Fruit fly (Drosophila melanogaster) whole organism: Measurements from ENCODE around the gene mtd.

Source experiments
- CG8478 ChIP-seq: fragments of >200 bp; optimal IDR thresholded peaks from 2 replicates; lab custom pipeline; 2018; ENCODE audit warnings: inconsistent platforms
- Dll ChIP-seq: fragments of >200 bp; optimal IDR thresholded peaks from 2 replicates; lab custom pipeline; 2017
- EcR ChIP-seq, 2 experiments: fragments of >200 bp; optimal IDR thresholded peaks; 2 replicates each; lab custom pipeline; 2017; ENCODE audit warnings: missing biosample characterization in 2 of 2, missing genetic modification characterization in 2 of 2, missing genetic modification reagents in 2 of 2
- pan ChIP-seq: fragments of >200 bp; optimal IDR thresholded peaks from 2 replicates; lab custom pipeline; 2017
- psq ChIP-seq: fragments of >200 bp; optimal IDR thresholded peaks from 2 replicates; lab custom pipeline; 2017
- usp ChIP-seq: fragments of >200 bp; optimal IDR thresholded peaks from 2 replicates; lab custom pipeline; 2017; ENCODE audit warnings: missing biosample characterization, missing genetic modification characterization, mixed read lengths

The mtd gene

DNA sequence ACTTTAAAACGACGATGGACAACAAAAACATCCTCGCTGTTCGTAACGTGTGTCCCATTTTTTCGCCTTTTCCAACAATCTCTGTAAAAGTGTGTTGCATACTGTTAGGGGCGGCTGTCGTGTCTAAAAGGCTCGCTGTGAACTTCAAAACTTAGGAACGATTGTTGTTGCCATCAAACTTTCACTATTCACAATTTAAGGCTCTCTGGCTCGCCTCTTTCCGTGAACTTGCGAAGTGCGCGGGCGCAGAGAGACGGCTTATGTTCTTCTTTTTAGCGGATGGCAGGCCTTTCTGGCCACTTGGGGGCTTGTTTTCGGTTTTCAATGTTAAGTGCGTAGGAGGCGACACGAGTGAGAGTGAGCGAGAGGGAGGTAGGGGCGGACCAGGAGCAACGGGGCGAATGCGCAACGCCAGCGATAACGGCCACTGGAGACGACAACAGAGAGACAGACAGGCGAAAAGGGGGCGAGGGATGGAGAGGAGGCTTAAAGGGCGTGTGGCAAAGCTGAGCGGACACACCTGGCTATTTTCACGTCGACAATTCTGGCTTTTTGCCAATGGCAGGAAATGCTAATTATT lies at the start of gene mtd:
Gene mtd (minus strand): TSS at position 51 of the 580 bp plus-strand sequence.
- no peak for TF ChIP-seq CG8478 (lab: Kevin White, UChicago)
- TF ChIP-seq Dll (lab: Kevin White, UChicago), result no peak
- no peak for TF ChIP-seq usp (GFP tag; lab: Kevin White, UChicago)
- TF ChIP-seq pan (lab: Kevin White, UChicago), result no peak
- TF ChIP-seq EcR (GFP tag; optimal IDR thresholded peaks at IDR 0.05; lab: Kevin White, UChicago), result no peak
- TF ChIP-seq psq (lab: Kevin White, UChicago), result no peak

DNA sequence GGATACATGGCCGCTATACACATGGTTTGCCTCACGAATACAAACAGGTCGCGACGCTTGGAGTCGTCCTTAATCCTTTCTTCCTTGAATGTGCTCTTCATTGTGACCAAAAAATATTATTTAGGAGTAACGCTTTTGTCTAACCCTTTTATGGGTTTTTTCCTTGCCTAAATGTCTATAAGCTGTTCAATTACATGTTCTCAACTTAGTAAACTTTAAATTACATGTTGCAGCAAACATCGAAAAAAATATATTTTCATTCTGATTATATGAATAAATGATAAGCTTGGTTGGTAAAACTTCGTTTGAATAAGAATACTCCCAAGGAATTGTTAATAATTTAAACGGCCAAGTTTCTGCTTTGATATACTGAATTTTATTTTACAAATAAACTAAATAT lies 48.9 kb upstream of the mtd start, which contains the start of gene Or83a:
Gene Or83a (minus strand): TSS at position 101 of the 400 bp plus-strand sequence.
- TF ChIP-seq Dll (lab: Kevin White, UChicago) (no peak), pan (lab: Kevin White, UChicago) (no peak), usp (GFP tag; lab: Kevin White, UChicago) (no peak), psq (lab: Kevin White, UChicago) (no peak), CG8478 (lab: Kevin White, UChicago) (no peak), EcR (GFP tag; optimal IDR thresholded peaks at IDR 0.05; lab: Kevin White, UChicago) (no peak)

DNA sequence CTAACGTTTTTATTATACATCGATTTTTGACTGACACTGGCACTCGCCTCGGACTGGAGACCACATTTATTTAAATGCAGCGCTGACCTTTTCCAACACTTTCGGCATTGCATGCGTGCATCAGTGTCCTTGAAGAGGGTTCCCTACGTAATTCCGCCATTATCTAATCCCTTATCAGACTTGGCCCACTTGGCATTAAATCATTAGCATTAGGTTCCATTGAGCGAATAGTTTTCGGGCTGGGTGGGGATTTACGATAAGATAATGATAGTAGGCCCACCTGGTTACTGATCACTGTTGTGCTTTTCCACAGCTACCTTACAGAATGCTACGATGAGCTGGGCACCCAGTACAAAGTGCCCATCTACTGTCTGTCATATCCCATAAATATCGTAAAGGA lies 45.0 kb upstream of the mtd start:
- TF ChIP-seq Dll (lab: Kevin White, UChicago) (no peak), usp (GFP tag; lab: Kevin White, UChicago) (no peak), CG8478 (lab: Kevin White, UChicago) (no peak), pan (lab: Kevin White, UChicago) (no peak), EcR (GFP tag; optimal IDR thresholded peaks at IDR 0.05; lab: Kevin White, UChicago) (no peak), psq (lab: Kevin White, UChicago) (no peak)

DNA sequence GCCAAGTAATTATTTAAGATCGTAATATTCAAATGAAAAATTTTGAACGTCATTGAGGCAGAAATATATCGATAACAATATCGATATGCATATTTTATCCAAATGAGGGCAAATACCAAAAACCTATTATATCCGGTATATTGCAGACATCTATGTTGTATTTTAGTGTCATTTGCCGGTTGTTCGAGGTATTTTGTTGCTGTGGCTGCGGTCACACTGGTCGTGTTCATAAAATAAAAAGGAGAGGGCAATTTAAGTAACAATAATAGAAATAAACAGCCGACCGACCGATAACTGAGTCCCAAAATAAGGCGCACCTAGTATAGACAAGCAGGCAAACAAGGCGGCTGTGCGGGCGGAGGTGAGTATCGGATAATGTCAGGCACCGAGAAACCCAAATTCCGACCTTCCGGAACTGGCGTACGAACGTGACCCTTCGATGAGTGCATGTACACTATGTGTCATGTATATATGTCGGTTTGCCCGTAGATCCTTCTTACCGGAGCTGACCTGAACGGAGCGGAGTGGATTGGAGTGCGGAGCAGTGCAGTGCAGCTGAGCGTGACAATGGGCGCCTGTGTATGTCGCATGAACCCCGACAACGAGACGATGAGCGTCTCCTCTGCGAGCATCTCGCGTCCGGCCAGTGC lies 43.6 kb upstream of the mtd start, which contains the start of gene CG1172:
Gene CG1172 (plus strand): TSS at position 181 of the 650 bp plus-strand sequence.
- TF ChIP-seq CG8478 (lab: Kevin White, UChicago) (no peak), psq (lab: Kevin White, UChicago) (no peak), usp (GFP tag; lab: Kevin White, UChicago) (no peak), EcR (GFP tag; optimal IDR thresholded peaks at IDR 0.05; lab: Kevin White, UChicago) (no peak), pan (lab: Kevin White, UChicago) (no peak), Dll (lab: Kevin White, UChicago) (no peak)

DNA sequence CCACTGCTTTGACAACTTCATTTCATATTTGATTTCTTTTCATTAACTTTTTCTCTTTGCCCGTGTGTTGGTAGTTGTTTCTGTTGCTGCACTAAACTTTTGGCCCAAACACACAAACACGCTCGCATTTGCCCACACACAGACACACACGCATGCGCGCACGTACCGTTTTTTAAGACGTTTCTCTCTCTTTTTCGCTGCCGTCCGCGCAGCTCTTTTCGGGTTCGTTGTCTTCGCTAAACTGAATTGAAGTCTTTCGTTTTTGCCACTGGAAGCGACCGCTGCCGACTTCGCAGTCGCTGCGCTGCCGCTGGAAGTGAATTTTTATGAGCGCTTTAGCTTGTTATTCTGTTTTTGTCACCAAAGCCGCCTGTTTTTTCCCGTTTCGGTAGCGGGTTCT lies 42.4 kb upstream of the mtd start, which contains the start of gene kkv:
Gene kkv (minus strand): TSS at position 246 of the 400 bp plus-strand sequence.
- TF ChIP-seq usp (GFP tag; lab: Kevin White, UChicago) (no peak), Dll (lab: Kevin White, UChicago) (no peak), EcR (GFP tag; optimal IDR thresholded peaks at IDR 0.05; lab: Kevin White, UChicago) (no peak), pan (lab: Kevin White, UChicago) (no peak), psq (lab: Kevin White, UChicago) (no peak), CG8478 (lab: Kevin White, UChicago) (no peak)

DNA sequence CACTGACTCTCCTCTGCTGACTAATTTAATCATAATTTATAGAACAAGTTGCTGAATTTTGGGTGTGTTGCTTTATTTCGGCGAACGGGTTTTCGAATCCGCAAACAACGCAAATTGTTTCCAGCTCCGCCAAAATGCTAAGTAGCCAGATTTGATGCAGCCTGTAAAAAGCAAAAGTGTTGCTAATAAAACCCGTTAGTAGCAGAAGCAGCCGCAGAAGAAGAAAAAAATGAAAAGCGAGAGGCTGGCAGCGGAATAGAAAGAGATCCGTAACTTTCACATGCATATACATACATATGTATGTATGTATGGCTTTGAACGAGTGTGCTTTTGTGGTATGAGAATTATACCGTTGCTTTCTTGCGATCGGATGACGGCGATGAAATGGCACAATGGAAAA lies 41.8 kb upstream of the mtd start:
- no peak for TF ChIP-seq EcR (GFP tag; optimal IDR thresholded peaks at IDR 0.05; lab: Kevin White, UChicago)
- TF ChIP-seq psq (lab: Kevin White, UChicago), result no peak
- no peak for TF ChIP-seq CG8478 (lab: Kevin White, UChicago)
- TF ChIP-seq pan (lab: Kevin White, UChicago), result no peak

DNA sequence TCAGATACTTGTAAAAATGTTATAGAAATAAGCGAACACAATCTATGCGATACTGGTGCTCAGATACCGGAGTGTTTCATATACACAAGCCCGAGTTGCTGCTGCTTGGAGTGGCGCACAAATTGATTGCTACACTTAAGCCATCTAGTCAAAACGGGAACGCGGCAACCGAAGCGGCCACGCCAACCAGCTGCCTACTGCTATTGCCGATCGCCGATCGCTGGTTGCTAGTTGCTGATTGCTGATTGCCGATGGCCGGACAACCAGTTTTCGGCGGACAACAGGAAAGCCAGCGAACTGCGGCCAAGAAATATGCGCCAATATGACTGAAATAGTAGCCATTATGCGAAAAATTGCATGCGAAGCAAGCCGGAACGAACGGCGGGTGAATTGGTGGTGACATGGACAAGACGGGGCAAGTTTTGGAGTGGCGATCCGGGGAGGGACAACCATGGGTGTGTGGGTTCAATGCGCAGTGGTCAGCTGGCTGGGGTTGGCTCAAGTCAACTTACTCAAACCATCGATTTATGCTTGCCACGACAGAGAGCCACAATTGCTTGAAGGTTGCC lies 39.9 kb upstream of the mtd start:
- TF ChIP-seq Dll (lab: Kevin White, UChicago) (no peak), CG8478 (lab: Kevin White, UChicago) (no peak), psq (lab: Kevin White, UChicago) (no peak), EcR (GFP tag; optimal IDR thresholded peaks at IDR 0.05; lab: Kevin White, UChicago) (no peak), pan (lab: Kevin White, UChicago) (no peak), usp (GFP tag; lab: Kevin White, UChicago) (no peak)

DNA sequence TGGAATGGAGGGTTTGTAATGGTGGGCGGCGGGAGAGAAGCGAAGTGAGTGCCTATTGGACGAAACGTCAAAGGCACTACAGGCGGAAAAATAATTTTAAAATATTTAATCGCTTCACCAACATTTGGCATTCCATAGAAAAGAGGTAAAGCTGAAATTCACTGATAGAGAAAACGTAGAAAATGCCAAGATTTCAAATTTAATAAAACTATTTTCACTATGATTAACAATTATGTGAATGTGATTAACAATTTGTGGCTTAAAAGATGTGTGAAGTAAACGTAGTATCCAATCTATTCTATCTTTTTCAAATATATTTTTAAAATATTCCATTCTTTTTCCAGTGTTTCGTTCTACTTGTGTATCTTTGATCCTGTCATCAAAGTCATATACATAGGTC lies 39.2 kb upstream of the mtd start:
- no peak for TF ChIP-seq EcR (GFP tag; optimal IDR thresholded peaks at IDR 0.05; lab: Kevin White, UChicago)
- TF ChIP-seq CG8478 (lab: Kevin White, UChicago), result no peak
- TF ChIP-seq Dll (lab: Kevin White, UChicago), result no peak
- no peak for TF ChIP-seq pan (lab: Kevin White, UChicago)
- TF ChIP-seq psq (lab: Kevin White, UChicago), result no peak
- TF ChIP-seq usp (GFP tag; lab: Kevin White, UChicago), result no peak

DNA sequence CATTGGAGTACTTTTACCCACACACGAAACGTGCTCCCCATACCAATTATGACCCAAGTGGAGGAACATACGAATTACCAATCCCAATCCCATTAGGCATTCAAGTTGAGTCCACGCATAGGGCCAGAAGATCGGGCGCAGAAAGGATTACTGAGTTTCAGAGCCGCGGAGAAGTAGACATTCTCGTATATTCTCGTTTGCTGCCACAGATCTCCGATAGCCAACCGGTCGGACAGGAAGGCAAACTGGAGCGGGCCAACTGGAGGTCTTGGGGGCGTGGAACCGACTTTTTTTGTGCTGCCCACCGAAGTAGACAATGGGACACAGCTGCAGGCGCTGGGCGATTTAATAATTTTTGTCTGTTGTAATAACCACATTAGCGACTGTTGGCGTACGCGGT lies 38.8 kb upstream of the mtd start:
- no peak for TF ChIP-seq usp (GFP tag; lab: Kevin White, UChicago)
- no peak for TF ChIP-seq pan (lab: Kevin White, UChicago)
- no peak for TF ChIP-seq EcR (GFP tag; optimal IDR thresholded peaks at IDR 0.05; lab: Kevin White, UChicago)
- no peak for TF ChIP-seq psq (lab: Kevin White, UChicago)
- TF ChIP-seq Dll (lab: Kevin White, UChicago), result no peak
- TF ChIP-seq CG8478 (lab: Kevin White, UChicago), result no peak

DNA sequence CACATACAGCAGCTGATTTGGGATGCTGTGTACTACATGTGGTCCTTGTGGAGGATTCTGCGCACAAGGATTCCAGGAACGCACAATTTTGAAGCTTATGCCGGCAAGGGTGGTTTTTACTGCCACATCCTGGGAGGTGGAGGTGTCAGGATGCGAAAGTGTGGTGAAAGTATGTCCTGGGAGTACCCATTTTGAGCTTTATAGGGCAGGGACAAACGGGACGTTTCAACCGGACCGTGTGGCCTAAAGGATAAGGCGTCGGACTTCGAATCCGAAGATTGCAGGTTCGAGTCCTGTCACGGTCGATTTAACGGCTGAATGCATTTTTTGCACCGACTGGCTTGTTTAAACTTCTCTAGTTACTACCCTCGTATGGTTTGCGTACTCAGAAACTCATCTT lies 37.8 kb upstream of the mtd start:
- TF ChIP-seq psq (lab: Kevin White, UChicago), result no peak
- no peak for TF ChIP-seq CG8478 (lab: Kevin White, UChicago)
- no peak for TF ChIP-seq EcR (GFP tag; optimal IDR thresholded peaks at IDR 0.05; lab: Kevin White, UChicago)

DNA sequence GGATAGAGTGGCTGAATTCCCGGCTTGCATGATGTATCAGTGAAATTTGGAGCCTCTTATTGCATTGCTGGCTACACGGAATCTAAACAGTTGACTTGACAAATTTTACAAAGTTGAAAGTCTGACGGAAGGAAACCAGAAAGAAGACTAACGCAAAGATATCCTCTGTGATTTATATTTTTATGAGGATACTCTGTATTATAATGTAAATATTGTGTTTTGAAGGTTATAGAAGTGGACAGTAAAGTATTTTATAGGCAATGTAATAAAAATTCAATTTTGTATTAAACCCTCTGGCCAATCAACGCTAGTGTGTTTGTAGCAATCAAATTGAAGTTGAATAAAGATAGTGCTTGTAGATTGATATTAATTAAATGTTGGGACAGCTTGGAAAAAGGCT lies 37.3 kb upstream of the mtd start, which contains the start of gene CG14668:
Gene CG14668 (minus strand): TSS at position 101 of the 400 bp plus-strand sequence.
- TF ChIP-seq CG8478 (lab: Kevin White, UChicago) (no peak), psq (lab: Kevin White, UChicago) (no peak), pan (lab: Kevin White, UChicago) (no peak), usp (GFP tag; lab: Kevin White, UChicago) (no peak), Dll (lab: Kevin White, UChicago) (no peak), EcR (GFP tag; optimal IDR thresholded peaks at IDR 0.05; lab: Kevin White, UChicago) (no peak)
